Fruit fly (Drosophila melanogaster) whole organism, embryonic: ENCODE measurements around the gene CG43338.

ENCODE experiments used
- Adf1 ChIP-seq: fragments of 200-800 bp; sonication (Bioruptor generic); IDR thresholded peaks from 2 replicates; pipeline ENCODE4 v1.3.6; 2022; ENCODE audit warnings: missing biosample characterization, missing genetic modification characterization
- Antp ChIP-seq: fragments of 200-800 bp; sonication (Bioruptor generic); optimal IDR thresholded peaks from 3 replicates; lab custom pipeline; 2016; ENCODE audit warnings: missing biosample characterization, missing genetic modification characterization
- Atf-2 ChIP-seq: fragments of 200-800 bp; sonication (Bioruptor generic); optimal IDR thresholded peaks from 2 replicates; lab custom pipeline; 2016; ENCODE audit warnings: missing biosample characterization, missing genetic modification characterization
- Bdp1 ChIP-seq: fragments of 200-800 bp; sonication (Bioruptor generic); optimal IDR thresholded peaks from 3 replicates; lab custom pipeline; 2016; ENCODE audit warnings: missing biosample characterization, missing genetic modification characterization
- CG10147 ChIP-seq: fragments of 200-800 bp; sonication (Bioruptor generic); optimal IDR thresholded peaks from 2 replicates; lab custom pipeline; 2019; ENCODE audit warnings: missing biosample characterization, mild to moderate bottlenecking, missing genetic modification characterization, moderate library complexity
- CG10366 ChIP-seq: fragments of 200-800 bp; sonication (Bioruptor generic); IDR thresholded peaks from 2 replicates; pipeline ENCODE4 v1.3.6; 2022; ENCODE audit warnings: missing biosample characterization, missing genetic modification characterization
- CG10959 ChIP-seq: fragments of 200-800 bp; sonication (Bioruptor generic); IDR thresholded peaks from 2 replicates; pipeline ENCODE4 v1.3.6; 2022; ENCODE audit warnings: missing biosample characterization, missing genetic modification characterization
- CG11696 ChIP-seq: fragments of 200-800 bp; sonication (Bioruptor generic); IDR thresholded peaks from 2 replicates; pipeline ENCODE4 v1.3.6; 2022; ENCODE audit warnings: missing biosample characterization, missing genetic modification characterization
- CG13424 ChIP-seq: fragments of 200-800 bp; sonication (Bioruptor generic); optimal IDR thresholded peaks from 2 replicates; lab custom pipeline; 2019; ENCODE audit warnings: missing biosample characterization, mild to moderate bottlenecking, missing genetic modification characterization, moderate library complexity
- CG16815 ChIP-seq: fragments of 200-800 bp; sonication (Bioruptor generic); optimal IDR thresholded peaks from 3 replicates; lab custom pipeline; 2017; ENCODE audit warnings: missing biosample characterization, mild to moderate bottlenecking, missing genetic modification characterization
- CG17568 ChIP-seq: fragments of 200-800 bp; sonication (Bioruptor generic); optimal IDR thresholded peaks from 2 replicates; lab custom pipeline; 2018; ENCODE audit warnings: missing biosample characterization, mild to moderate bottlenecking, missing genetic modification characterization, moderate library complexity
- CG2120 ChIP-seq: fragments of 200-800 bp; sonication (Bioruptor generic); optimal IDR thresholded peaks from 3 replicates; lab custom pipeline; 2016; ENCODE audit warnings: missing biosample characterization, missing genetic modification characterization
- CG2129 ChIP-seq: fragments of 200-800 bp; sonication (Bioruptor generic); IDR thresholded peaks from 2 replicates; pipeline ENCODE4 v1.3.6; 2022; ENCODE audit warnings: missing biosample characterization, missing genetic modification characterization; ENCODE audit not compliant: partially characterized antibody
- CG2678 ChIP-seq: fragments of 200-800 bp; sonication (Bioruptor generic); optimal IDR thresholded peaks from 3 replicates; lab custom pipeline; 2019; ENCODE audit warnings: missing biosample characterization, mild to moderate bottlenecking, missing genetic modification characterization, moderate library complexity
- CG30020 ChIP-seq: fragments of 200-800 bp; optimal IDR thresholded peaks from 2 replicates; lab custom pipeline; 2019; ENCODE audit warnings: missing biosample characterization, mild to moderate bottlenecking, missing genetic modification characterization, moderate library complexity
- CG31388 ChIP-seq: fragments of 200-800 bp; sonication (Bioruptor generic); optimal IDR thresholded peaks from 2 replicates; lab custom pipeline; 2016; ENCODE audit warnings: missing biosample characterization, missing genetic modification characterization
- CG3281 ChIP-seq: fragments of 200-800 bp; sonication (Bioruptor generic); optimal IDR thresholded peaks from 3 replicates; lab custom pipeline; 2017; ENCODE audit warnings: missing biosample characterization, mild to moderate bottlenecking, missing genetic modification characterization
- CG3407 ChIP-seq: fragments of 200-800 bp; sonication (Bioruptor generic); optimal IDR thresholded peaks from 2 replicates; lab custom pipeline; 2018; ENCODE audit warnings: missing biosample characterization, mild to moderate bottlenecking, missing genetic modification characterization
- CG34376 ChIP-seq: fragments of 200-800 bp; sonication (Bioruptor generic); optimal IDR thresholded peaks from 2 replicates; lab custom pipeline; 2018; ENCODE audit warnings: missing biosample characterization, mild to moderate bottlenecking, missing genetic modification characterization
- CG4360 ChIP-seq: fragments of 200-800 bp; sonication (Bioruptor generic); IDR thresholded peaks from 2 replicates; pipeline ENCODE4 v1.3.6; 2022; ENCODE audit warnings: missing biosample characterization, missing genetic modification characterization
- CG4820 ChIP-seq: fragments of 200-800 bp; sonication (Bioruptor generic); optimal IDR thresholded peaks from 3 replicates; lab custom pipeline; 2016; ENCODE audit warnings: missing biosample characterization, missing genetic modification characterization
- CG5953 ChIP-seq: fragments of 200-800 bp; sonication (Bioruptor generic); IDR thresholded peaks from 2 replicates; pipeline ENCODE4 v1.3.6; 2022; ENCODE audit warnings: missing biosample characterization, missing genetic modification characterization
- CG6175 ChIP-seq: fragments of 200-800 bp; sonication (Bioruptor generic); IDR thresholded peaks from 3 replicates; pipeline ENCODE4 v1.3.6; 2022; ENCODE audit warnings: missing biosample characterization, missing genetic modification characterization
- CG6272 ChIP-seq: fragments of 200-800 bp; sonication (Bioruptor generic); IDR thresholded peaks from 2 replicates; pipeline ENCODE4 v1.3.6; 2022; ENCODE audit warnings: missing biosample characterization, missing genetic modification characterization
- CG6813 ChIP-seq: fragments of 200-800 bp; sonication (Bioruptor generic); optimal IDR thresholded peaks from 2 replicates; lab custom pipeline; 2017; ENCODE audit warnings: missing biosample characterization, missing genetic modification characterization, mild to moderate bottlenecking, moderate library complexity, missing genetic modification reagents
- CG7786 ChIP-seq: fragments of 200-800 bp; sonication (Bioruptor generic); optimal IDR thresholded peaks from 2 replicates; lab custom pipeline; 2016; ENCODE audit warnings: missing biosample characterization, missing genetic modification characterization
- CG8765 ChIP-seq: fragments of 200-800 bp; sonication (Bioruptor generic); IDR thresholded peaks from 2 replicates; pipeline ENCODE4 v1.3.6; 2022; ENCODE audit warnings: missing biosample characterization, missing genetic modification characterization
- Dll ChIP-seq: fragments of 200-800 bp; sonication (Bioruptor generic); IDR thresholded peaks from 4 replicates; pipeline ENCODE4 v1.3.6; 2022; ENCODE audit warnings: missing biosample characterization, missing genetic modification characterization; ENCODE audit not compliant: partially characterized antibody
- HLHmδ ChIP-seq: fragments of 200-800 bp; sonication (Bioruptor generic); optimal IDR thresholded peaks from 2 replicates; lab custom pipeline; 2018; ENCODE audit warnings: missing biosample characterization, mild to moderate bottlenecking, missing genetic modification characterization, moderate library complexity
- Hey ChIP-seq: fragments of 200-800 bp; sonication (Bioruptor generic); optimal IDR thresholded peaks from 3 replicates; lab custom pipeline; 2018; ENCODE audit warnings: missing biosample characterization, mild to moderate bottlenecking, missing genetic modification characterization
- HmgZ ChIP-seq: fragments of 200-800 bp; sonication (Bioruptor generic); optimal IDR thresholded peaks from 2 replicates; lab custom pipeline; 2018; ENCODE audit warnings: missing biosample characterization, mild to moderate bottlenecking, missing genetic modification characterization
- Hmr ChIP-seq: fragments of 200-800 bp; sonication (Bioruptor generic); optimal IDR thresholded peaks from 3 replicates; lab custom pipeline; 2017; ENCODE audit warnings: mild to moderate bottlenecking, missing biosample characterization, missing genetic modification reagents, missing genetic modification characterization
- Hr3 ChIP-seq: fragments of 200-800 bp; sonication (Bioruptor generic); optimal IDR thresholded peaks from 3 replicates; lab custom pipeline; 2016; ENCODE audit warnings: missing biosample characterization, missing genetic modification characterization
- Jarid2 ChIP-seq: fragments of 200-800 bp; sonication (Bioruptor generic); optimal IDR thresholded peaks from 3 replicates; lab custom pipeline; 2017; ENCODE audit warnings: mild to moderate bottlenecking, missing biosample characterization, missing genetic modification reagents, missing genetic modification characterization
- Meics ChIP-seq: fragments of 200-800 bp; sonication (Bioruptor generic); optimal IDR thresholded peaks from 2 replicates; lab custom pipeline; 2017; ENCODE audit warnings: missing biosample characterization, mild to moderate bottlenecking, missing genetic modification characterization
- Opbp ChIP-seq: fragments of 200-800 bp; sonication (Bioruptor generic); IDR thresholded peaks from 3 replicates; pipeline ENCODE4 v1.3.6; 2022; ENCODE audit warnings: missing biosample characterization, missing genetic modification characterization; ENCODE audit not compliant: partially characterized antibody
- ash1 ChIP-seq: fragments of 200-800 bp; sonication (Bioruptor generic); optimal IDR thresholded peaks from 2 replicates; lab custom pipeline; 2018; ENCODE audit warnings: missing biosample characterization, mild to moderate bottlenecking, missing genetic modification characterization
- cas ChIP-seq: fragments of 200-800 bp; sonication (Bioruptor generic); IDR thresholded peaks from 2 replicates; pipeline ENCODE4 v1.3.6; 2022; ENCODE audit warnings: missing biosample characterization, missing genetic modification characterization
- corto ChIP-seq: fragments of 200-800 bp; sonication (Bioruptor generic); optimal IDR thresholded peaks from 2 replicates; lab custom pipeline; 2016; ENCODE audit warnings: missing biosample characterization, mild to moderate bottlenecking, missing genetic modification characterization, moderate library complexity
- emc ChIP-seq: fragments of 200-800 bp; sonication (Bioruptor generic); optimal IDR thresholded peaks from 2 replicates; lab custom pipeline; 2016; ENCODE audit warnings: missing biosample characterization, missing genetic modification characterization
- gfzf ChIP-seq: fragments of 200-800 bp; sonication (Bioruptor generic); optimal IDR thresholded peaks from 2 replicates; lab custom pipeline; 2016; ENCODE audit warnings: missing biosample characterization, mild to moderate bottlenecking, missing genetic modification characterization, moderate library complexity
- kni ChIP-seq: fragments of 200-800 bp; sonication (Bioruptor generic); optimal IDR thresholded peaks from 3 replicates; lab custom pipeline; 2017; ENCODE audit warnings: mild to moderate bottlenecking, missing biosample characterization, missing genetic modification reagents, missing genetic modification characterization
- ro ChIP-seq: fragments of 200-800 bp; sonication (Bioruptor generic); IDR thresholded peaks from 2 replicates; pipeline ENCODE4 v1.3.6; 2022; ENCODE audit warnings: missing biosample characterization, missing genetic modification characterization
- row ChIP-seq: fragments of 200-800 bp; sonication (Bioruptor generic); IDR thresholded peaks from 3 replicates; pipeline ENCODE4 v1.3.6; 2022; ENCODE audit warnings: missing biosample characterization, missing genetic modification characterization
- sima ChIP-seq: fragments of 200-800 bp; sonication (Bioruptor generic); optimal IDR thresholded peaks from 2 replicates; lab custom pipeline; 2016; ENCODE audit warnings: missing biosample characterization, missing genetic modification characterization
- slou ChIP-seq: fragments of 200-800 bp; sonication (Bioruptor generic); optimal IDR thresholded peaks from 3 replicates; lab custom pipeline; 2016; ENCODE audit warnings: missing biosample characterization, missing genetic modification characterization
- twi ChIP-seq: fragments of 200-800 bp; optimal IDR thresholded peaks from 2 replicates; lab custom pipeline; 2019; ENCODE audit warnings: missing biosample characterization, mild to moderate bottlenecking, missing genetic modification characterization, moderate library complexity
- tx ChIP-seq: fragments of 200-800 bp; sonication (Bioruptor generic); optimal IDR thresholded peaks from 2 replicates; lab custom pipeline; 2016; ENCODE audit warnings: missing biosample characterization, missing genetic modification characterization
- vvl ChIP-seq: fragments of 200-800 bp; sonication (Bioruptor generic); IDR thresholded peaks from 2 replicates; pipeline ENCODE4 v1.3.6; 2022; ENCODE audit warnings: missing biosample characterization, missing genetic modification characterization
- zen2 ChIP-seq: fragments of 200-800 bp; sonication (Bioruptor generic); IDR thresholded peaks from 3 replicates; pipeline ENCODE4 v1.3.6; 2022; ENCODE audit warnings: missing biosample characterization, missing genetic modification characterization; ENCODE audit not compliant: partially characterized antibody

CG43338 gene

DNA sequence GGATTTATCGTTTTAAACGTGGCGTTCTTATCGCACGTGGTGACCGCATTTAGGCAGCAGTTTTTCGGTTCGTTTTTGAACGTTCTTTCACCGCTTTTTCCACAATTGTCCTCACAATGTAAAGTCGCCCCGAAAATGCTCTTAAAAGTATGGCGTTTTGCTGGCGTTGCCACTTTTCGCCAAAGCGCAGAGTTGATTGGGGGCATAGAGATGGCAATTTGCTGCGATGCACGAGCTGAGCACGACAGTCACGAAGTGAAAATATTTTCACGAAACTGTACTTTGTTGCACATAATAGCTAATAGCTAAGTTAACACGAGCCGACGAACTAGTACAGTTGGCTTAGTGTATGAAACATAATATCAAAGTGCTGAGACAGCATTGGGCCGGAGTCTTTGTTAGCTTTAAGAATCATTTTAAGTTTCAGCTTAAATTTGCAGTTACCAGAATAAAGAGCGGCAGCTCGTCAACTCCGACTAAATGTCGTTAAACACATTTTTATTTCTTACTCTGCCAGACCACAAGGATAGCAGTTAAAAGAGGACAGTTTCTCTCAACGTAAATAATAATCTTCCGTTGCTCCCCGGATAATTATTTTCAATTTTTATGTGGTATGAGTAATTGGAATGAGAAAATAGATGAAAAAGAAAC lies 17.7 kb upstream of the CG43338 start, which contains the start of gene msl-1 (continued):
- TF ChIP-seq HLHmδ (GFP tag; lab: Kevin White, UChicago) (peak; percentile 46), cas (GFP tag; lab: Robert Waterston, UW) (no peak), HmgZ (tag; lab: Kevin White, UChicago) (peak; percentile 27), tx (GFP tag; lab: Kevin White, UChicago) (peak; percentile 11), Bdp1 (GFP tag; lab: Kevin White, UChicago) (no peak), CG2120 (GFP tag; lab: Kevin White, UChicago) (peak; percentile 59), Dll (peak; percentile 84), row (GFP tag; lab: Robert Waterston, UW) (peak; percentile 97), CG10366 (GFP tag; lab: Robert Waterston, UW) (peak; percentile 10; the same call in 1 of the 2 replicates), Jarid2 (no peak), CG16815 (GFP tag; lab: Kevin White, UChicago) (no peak), emc (GFP tag; lab: Kevin White, UChicago) (no peak), CG13424 (peak; percentile 3), sima (no peak), CG11696 (GFP tag; lab: Robert Waterston, UW) (no peak), CG6813 (GFP tag; lab: Kevin White, UChicago) (no peak), CG6175 (GFP tag; lab: Robert Waterston, UW) (no peak), Hmr (GFP tag; lab: Kevin White, UChicago) (no peak), Hr3 (GFP tag; lab: Kevin White, UChicago) (peak; percentile 12), CG10147 (GFP tag; lab: Kevin White, UChicago) (no peak), ro (GFP tag; lab: Robert Waterston, UW) (no peak), CG10959 (GFP tag; lab: Robert Waterston, UW) (no peak), CG6272 (GFP tag; lab: Robert Waterston, UW) (peak; percentile 75), CG8765 (GFP tag; lab: Robert Waterston, UW) (peak; percentile 33; the same call in 1 of the 2 replicates), Atf-2 (GFP tag; lab: Kevin White, UChicago) (peak; percentile 12), CG3281 (GFP tag; lab: Kevin White, UChicago) (no peak), twi (tag; lab: Kevin White, UChicago) (no peak), corto (GFP tag; lab: Kevin White, UChicago) (no peak), CG31388 (GFP tag; lab: Kevin White, UChicago) (no peak), CG2678 (tag; lab: Kevin White, UChicago) (no peak), CG3407 (GFP tag; lab: Kevin White, UChicago) (no peak), ash1 (GFP tag; lab: Kevin White, UChicago) (no peak), vvl (peak; percentile 48; the same call in 1 of the 2 replicates), CG17568 (GFP tag; lab: Kevin White, UChicago) (no peak), CG4820 (no peak), Opbp (GFP tag; lab: Robert Waterston, UW) (peak; percentile 96), kni (GFP tag; lab: Kevin White, UChicago) (no peak), Adf1 (GFP tag; lab: Robert Waterston, UW) (no peak), CG4360 (GFP tag; lab: Robert Waterston, UW) (no peak), gfzf (GFP tag; lab: Kevin White, UChicago) (peak; percentile 36), CG7786 (peak; percentile 58), Hey (no peak), Meics (no peak), CG34376 (no peak), CG5953 (GFP tag; lab: Robert Waterston, UW) (no peak), zen2 (GFP tag; lab: Robert Waterston, UW) (peak; percentile 95), CG30020 (tag; lab: Kevin White, UChicago) (peak; percentile 38), Antp (peak; percentile 47), slou (GFP tag; lab: Kevin White, UChicago) (no peak), CG2129 (peak; percentile 80)
